Worm (Caenorhabditis elegans): ENCODE data around the gene F31E9.3.

- TF ChIP-seq him-1 (tag; optimal IDR thresholded peaks at IDR 0.05) (no peak), dao-5 (tag; optimal IDR thresholded peaks at IDR 0.05) (no peak)
Observed at ce11 chrV:17317786-17318185, 4.6 kb upstream of the F31E9.3 start, which contains the start of gene srz-58.
